Worm (Caenorhabditis elegans): ENCODE data around the gene W06H8.2.
A peak's percentile ranks its signal among the peaks of the same experiment; 100 is the strongest.

Gene W06H8.2

DNA sequence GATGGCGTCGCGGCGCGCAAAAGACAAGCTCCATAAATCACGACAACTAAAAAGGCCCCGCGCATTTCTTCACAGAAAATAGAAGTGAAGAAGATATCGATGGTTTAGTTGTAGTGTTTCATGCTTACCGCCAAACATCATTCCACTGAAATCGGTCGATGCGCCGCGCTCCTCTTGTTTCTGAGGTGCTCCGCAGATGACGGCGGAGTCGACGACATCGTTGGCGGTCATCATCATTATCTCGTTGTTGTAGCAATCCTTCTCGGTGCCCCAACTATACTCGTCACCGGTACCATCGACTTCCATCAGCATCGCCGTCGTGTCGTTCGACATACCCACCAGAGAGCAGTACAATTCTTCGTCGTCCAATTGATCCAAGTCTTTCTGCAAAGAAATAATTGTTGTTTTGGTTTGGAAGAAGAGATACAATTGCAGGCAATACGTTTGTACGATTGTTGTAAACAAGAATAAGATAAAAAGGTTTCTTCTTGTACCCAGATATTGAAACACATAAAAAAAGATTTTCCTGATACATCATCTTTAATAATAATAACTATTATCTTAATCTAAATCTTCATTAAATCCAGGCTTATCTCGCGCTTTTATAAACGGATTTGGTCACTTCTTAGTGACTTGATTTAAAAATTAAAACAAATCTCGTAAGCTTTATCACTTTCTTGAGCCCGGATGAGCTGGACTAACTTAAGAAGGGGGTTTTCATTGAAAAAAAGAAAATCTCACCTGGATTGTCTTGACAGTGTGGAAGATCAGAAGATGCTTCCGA, 19.4 kb downstream of the W06H8.2 start (continued):
- TF ChIP-seq ets-5 (GFP tag; IDR thresholded peaks at IDR 0.05) (no peak), lin-15B (tag; optimal IDR thresholded peaks at IDR 0.05) (no peak), C16A3.4 (tag; optimal IDR thresholded peaks at IDR 0.05) (no peak), nhr-20 (tag; optimal IDR thresholded peaks at IDR 0.05) (no peak), nhr-28 (tag; optimal IDR thresholded peaks at IDR 0.05) (no peak), lin-39 (tag; optimal IDR thresholded peaks at IDR 0.05) (peak; percentile 21), ceh-8 (GFP tag; optimal IDR thresholded peaks at IDR 0.05) (no peak), swsn-7 (tag; optimal IDR thresholded peaks at IDR 0.05) (no peak), hpl-2 (GFP tag; optimal IDR thresholded peaks at IDR 0.05) (no peak), nhr-11 (tag; optimal IDR thresholded peaks at IDR 0.05) (no peak), aha-1 (tag; optimal IDR thresholded peaks at IDR 0.05) (no peak), unc-62 (GFP tag; optimal IDR thresholded peaks at IDR 0.05) (no peak), dpl-1 (GFP tag; optimal IDR thresholded peaks at IDR 0.05) (no peak), lin-14 (GFP tag; optimal IDR thresholded peaks at IDR 0.05) (no peak), tbx-2 (tag; optimal IDR thresholded peaks at IDR 0.05) (no peak), unc-86 (tag; optimal IDR thresholded peaks at IDR 0.05) (no peak), tlp-1 (tag; optimal IDR thresholded peaks at IDR 0.05) (no peak), sup-37 (GFP tag; optimal IDR thresholded peaks at IDR 0.05) (peak; percentile 10), Y116A8C.19 (tag; optimal IDR thresholded peaks at IDR 0.05; ENCODE audit: borderline replicate concordance) (no peak), nhr-237 (tag; optimal IDR thresholded peaks at IDR 0.05) (no peak), ceh-82 (tag; optimal IDR thresholded peaks at IDR 0.05) (no peak), mdl-1 (tag; optimal IDR thresholded peaks at IDR 0.05) (no peak), C34B4.2 (tag; optimal IDR thresholded peaks at IDR 0.05) (no peak), elt-2 (tag; optimal IDR thresholded peaks at IDR 0.05) (no peak), snpc-4 (tag; optimal IDR thresholded peaks at IDR 0.05) (no peak), pag-3 (tag; optimal IDR thresholded peaks at IDR 0.05; ENCODE audit: borderline replicate concordance, insufficient read depth) (no peak), vab-15 (tag; optimal IDR thresholded peaks at IDR 0.05) (no peak), unc-130 (tag; optimal IDR thresholded peaks at IDR 0.05) (no peak), sox-4 (tag; optimal IDR thresholded peaks at IDR 0.05) (no peak), ztf-11 (tag; optimal IDR thresholded peaks at IDR 0.05) (no peak), fos-1 (tag; optimal IDR thresholded peaks at IDR 0.05) (no peak), efl-3 (GFP tag; optimal IDR thresholded peaks at IDR 0.05) (no peak), grh-1 (GFP tag; IDR thresholded peaks at IDR 0.05) (no peak), lin-13 (GFP tag; optimal IDR thresholded peaks at IDR 0.05) (no peak), fkh-8 (tag; optimal IDR thresholded peaks at IDR 0.05) (no peak), nhr-85 (tag) (peak; percentile 83), irx-1 (tag; optimal IDR thresholded peaks at IDR 0.05) (no peak), hlh-17 (GFP tag; optimal IDR thresholded peaks at IDR 0.05; ENCODE audit: borderline replicate concordance) (no peak), nhr-77 (tag; optimal IDR thresholded peaks at IDR 0.05) (no peak), blmp-1 (tag; optimal IDR thresholded peaks at IDR 0.05) (peak; percentile 7), rnt-1 (tag; optimal IDR thresholded peaks at IDR 0.05) (peak; percentile 30), fkh-10 (GFP tag; optimal IDR thresholded peaks at IDR 0.05) (no peak), lin-35 (GFP tag; optimal IDR thresholded peaks at IDR 0.05) (no peak), snu-23 (GFP tag; optimal IDR thresholded peaks at IDR 0.05) (no peak), ceh-88 (GFP tag; IDR thresholded peaks at IDR 0.05) (no peak), egl-27 (tag; optimal IDR thresholded peaks at IDR 0.05) (no peak), lsy-2 (tag; optimal IDR thresholded peaks at IDR 0.05) (peak; percentile 23), hlh-4 (tag; optimal IDR thresholded peaks at IDR 0.05) (no peak), ces-1 (GFP tag; optimal IDR thresholded peaks at IDR 0.05) (no peak), xbp-1 (tag; optimal IDR thresholded peaks at IDR 0.05) (no peak), isw-1 (GFP tag; IDR thresholded peaks at IDR 0.05) (no peak)
